Worm (Caenorhabditis elegans) whole organism, late embryonic: ENCODE measurements around the gene hrg-9.

Source experiments
- ahr-1 ChIP-seq: sonication (generic microtip); optimal IDR thresholded peaks from 2 replicates; lab custom pipeline; 2016; ENCODE audit warnings: missing genetic modification characterization, missing compliant biosample characterization
- ceh-48 ChIP-seq: sonication (generic microtip); optimal IDR thresholded peaks from 2 replicates; lab custom pipeline; 2016; ENCODE audit warnings: missing genetic modification characterization, inconsistent platforms, missing compliant biosample characterization
- unc-86 ChIP-seq: sonication (generic microtip); optimal IDR thresholded peaks from 2 replicates; lab custom pipeline; 2016; ENCODE audit warnings: missing genetic modification characterization, missing compliant biosample characterization

DNA sequence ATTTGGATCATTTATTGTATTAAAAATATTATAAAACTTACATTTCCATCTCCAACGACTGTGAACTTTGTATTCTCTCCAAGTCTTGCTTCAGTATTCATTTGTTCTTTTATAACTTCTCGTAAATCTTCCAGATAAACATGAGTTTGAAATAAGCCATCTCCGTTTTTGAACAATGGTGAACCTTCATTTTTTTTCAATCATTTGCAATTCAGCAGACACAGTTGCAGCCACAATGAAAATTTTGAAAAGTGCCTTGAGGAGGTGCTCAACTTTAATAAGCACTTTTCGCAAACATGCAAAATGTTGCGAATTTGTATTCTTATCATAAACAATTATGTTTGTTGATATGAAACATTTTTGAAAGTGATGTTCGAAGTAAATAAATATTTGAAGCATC, 18.9 kb downstream of the hrg-9 start, which contains the start of gene T16G1.3:
- TF ChIP-seq unc-86 (tag; lab: Kevin White, UChicago), result no peak
- no peak for TF ChIP-seq ahr-1
- no peak for TF ChIP-seq ceh-48 (tag; lab: Kevin White, UChicago)
